Worm (Caenorhabditis elegans) whole organism, mixed stage, embryonic: ENCODE results near the gene lip-1.

Experiments
- M03D4.4 ChIP-seq: sonication (generic microtip); optimal IDR thresholded peaks from 2 replicates; lab custom pipeline; 2017; ENCODE audit warnings: mild to moderate bottlenecking, missing genetic modification characterization, missing compliant biosample characterization
- bed-3 ChIP-seq: fragments of 200-800 bp; sonication (Bioruptor generic); optimal IDR thresholded peaks from 3 replicates; lab custom pipeline; 2018; ENCODE audit warnings: mild to moderate bottlenecking, missing genetic modification characterization, moderate library complexity, missing compliant biosample characterization
- blmp-1 ChIP-seq: fragments of 150-350 bp; optimal IDR thresholded peaks from 2 replicates; lab custom pipeline; 2014; ENCODE audit warnings: missing biosample characterization, missing genetic modification characterization
- ces-1 ChIP-seq: fragments of 150-350 bp; optimal IDR thresholded peaks from 2 replicates; lab custom pipeline; 2014; ENCODE audit warnings: missing biosample characterization, missing genetic modification reagents, missing genetic modification characterization
- cnd-1 ChIP-seq: fragments of 200-800 bp; sonication (Bioruptor generic); optimal IDR thresholded peaks from 2 replicates; lab custom pipeline; 2018; ENCODE audit warnings: mild to moderate bottlenecking, missing genetic modification characterization, missing compliant biosample characterization
- drap-1 ChIP-seq: fragments of 200-800 bp; sonication (Bioruptor generic); optimal IDR thresholded peaks from 3 replicates; lab custom pipeline; 2018; ENCODE audit warnings: mild to moderate bottlenecking, missing genetic modification characterization, missing compliant biosample characterization
- elt-1 ChIP-seq: sonication (generic microtip); optimal IDR thresholded peaks from 2 replicates; lab custom pipeline; 2017; ENCODE audit warnings: missing genetic modification characterization, mild to moderate bottlenecking, missing compliant biosample characterization, antibody characterized with exemption, moderate library complexity, borderline replicate concordance; ENCODE audit not compliant: insufficient read depth
- elt-3 ChIP-seq: fragments of 150-350 bp; optimal IDR thresholded peaks from 2 replicates; lab custom pipeline; 2014; ENCODE audit warnings: missing biosample characterization, missing genetic modification characterization
- flh-1 ChIP-seq: fragments of 200-800 bp; sonication (Bioruptor generic); optimal IDR thresholded peaks from 2 replicates; lab custom pipeline; 2018; ENCODE audit warnings: mild to moderate bottlenecking, missing genetic modification characterization, moderate library complexity, missing compliant biosample characterization
- hlh-1 ChIP-seq: fragments of 150-350 bp; optimal IDR thresholded peaks from 2 replicates; lab custom pipeline; 2014; ENCODE audit warnings: missing biosample characterization, missing genetic modification reagents, missing genetic modification characterization
- lin-32 ChIP-seq: fragments of 200-800 bp; sonication (Bioruptor generic); optimal IDR thresholded peaks from 2 replicates; lab custom pipeline; 2018; ENCODE audit warnings: mild to moderate bottlenecking, missing genetic modification characterization, missing compliant biosample characterization
- mab-5 ChIP-seq: fragments of 150-350 bp; optimal IDR thresholded peaks from 2 replicates; lab custom pipeline; 2014; ENCODE audit warnings: missing biosample characterization, missing genetic modification characterization
- mep-1 ChIP-seq: fragments of 150-350 bp; optimal IDR thresholded peaks from 2 replicates; lab custom pipeline; 2017; ENCODE audit warnings: missing biosample characterization, missing genetic modification reagents, missing genetic modification characterization, inconsistent platforms
- mls-2 ChIP-seq: sonication (generic microtip); optimal IDR thresholded peaks from 2 replicates; lab custom pipeline; 2016; ENCODE audit warnings: mild to moderate bottlenecking, missing genetic modification characterization, moderate library complexity, missing compliant biosample characterization
- nhr-12 ChIP-seq: fragments of 150-350 bp; optimal IDR thresholded peaks from 2 replicates; lab custom pipeline; 2014; ENCODE audit warnings: missing biosample characterization, missing genetic modification characterization
- nhr-2 ChIP-seq: fragments of 150-350 bp; optimal IDR thresholded peaks from 2 replicates; lab custom pipeline; 2014; ENCODE audit warnings: missing biosample characterization, missing genetic modification characterization
- nhr-237 ChIP-seq: fragments of 150-350 bp; optimal IDR thresholded peaks from 2 replicates; lab custom pipeline; 2014; ENCODE audit warnings: missing biosample characterization, missing genetic modification characterization
- nhr-28 ChIP-seq: fragments of 150-350 bp; optimal IDR thresholded peaks from 2 replicates; lab custom pipeline; 2014; ENCODE audit warnings: missing biosample characterization, missing genetic modification characterization
- nhr-76 ChIP-seq: sonication (generic microtip); optimal IDR thresholded peaks from 2 replicates; lab custom pipeline; 2017; ENCODE audit warnings: missing biosample characterization, missing genetic modification characterization
- pha-4 ChIP-seq: fragments of 150-350 bp; optimal IDR thresholded peaks from 2 replicates; lab custom pipeline; 2018; ENCODE audit warnings: missing biosample characterization, missing genetic modification reagents, missing genetic modification characterization
- snpc-4 ChIP-seq: fragments of 150-350 bp; optimal IDR thresholded peaks from 2 replicates; lab custom pipeline; 2014; ENCODE audit warnings: missing biosample characterization, missing genetic modification characterization
- tbx-8 ChIP-seq: fragments of 200-800 bp; sonication (Bioruptor generic); optimal IDR thresholded peaks from 2 replicates; lab custom pipeline; 2018; ENCODE audit warnings: mild to moderate bottlenecking, missing genetic modification characterization, moderate library complexity, missing compliant biosample characterization
- unc-120 ChIP-seq: sonication (generic microtip); optimal IDR thresholded peaks from 2 replicates; lab custom pipeline; 2017; ENCODE audit warnings: missing genetic modification characterization, missing compliant biosample characterization; ENCODE audit not compliant: poor library complexity, severe bottlenecking
- unc-39 ChIP-seq: fragments of 150-350 bp; optimal IDR thresholded peaks from 2 replicates; lab custom pipeline; 2014; ENCODE audit warnings: missing biosample characterization, missing genetic modification characterization
- unc-62 ChIP-seq: fragments of 150-350 bp; optimal IDR thresholded peaks from 2 replicates; lab custom pipeline; 2014; ENCODE audit warnings: missing biosample characterization, missing genetic modification reagents, missing genetic modification characterization
- zip-8 ChIP-seq: fragments of 150-350 bp; optimal IDR thresholded peaks from 2 replicates; lab custom pipeline; 2014; ENCODE audit warnings: missing biosample characterization, missing genetic modification characterization
- ztf-11 ChIP-seq: fragments of 150-350 bp; optimal IDR thresholded peaks from 2 replicates; lab custom pipeline; 2014; ENCODE audit warnings: missing biosample characterization, missing genetic modification characterization

lip-1 gene

ce11 chrIV:6842470-6843008 lies at the start of gene lip-1:
TSS of gene lip-1 (plus strand) at chrIV:6842958.
- no peak for TF ChIP-seq nhr-12 (tag; lab: Kevin White, UChicago)
- TF ChIP-seq unc-120: no peak
- no peak for TF ChIP-seq tbx-8 (GFP tag; lab: Kevin White, UChicago)
- TF ChIP-seq ces-1: no peak
- TF ChIP-seq mab-5 (tag; lab: Kevin White, UChicago): no peak
- TF ChIP-seq, all 35 proteins: peak for 0

DNA sequence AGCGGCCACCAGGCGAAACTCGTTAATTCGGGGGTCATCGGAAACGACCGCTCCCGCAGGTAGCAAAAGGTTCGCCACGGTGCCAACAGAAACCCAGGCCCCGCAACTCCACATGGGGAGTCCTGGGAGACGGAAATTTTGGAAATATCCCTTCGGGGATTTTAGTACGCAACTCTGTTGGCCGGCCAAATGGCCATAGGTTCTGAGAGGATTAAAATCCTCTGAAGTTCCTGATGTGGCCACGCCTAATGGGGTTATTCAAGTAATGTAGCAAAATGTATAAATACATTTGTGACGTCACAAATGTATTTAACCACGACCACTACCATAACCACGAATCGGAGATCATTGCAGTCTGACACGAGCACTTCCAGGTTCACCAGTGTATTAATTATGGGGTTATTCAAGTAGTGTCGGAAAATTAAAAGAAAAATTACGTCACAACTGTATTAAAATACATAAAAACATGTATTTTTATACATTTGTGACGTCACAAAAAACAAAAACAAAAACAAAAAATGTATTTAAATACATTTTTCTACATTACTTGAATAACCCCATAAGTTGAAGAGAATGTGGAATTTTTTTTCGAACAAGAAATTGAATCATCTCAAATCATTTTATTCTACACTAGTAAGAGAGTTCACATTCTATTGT lies 49.3 kb upstream of the lip-1 start:
- TF ChIP-seq zip-8 (tag; lab: Kevin White, UChicago) (peak; percentile 96), lin-32 (GFP tag; lab: Kevin White, UChicago) (no peak), ces-1 (peak; percentile 0)
- TF ChIP-seq, all 35 proteins: peak for 2

DNA sequence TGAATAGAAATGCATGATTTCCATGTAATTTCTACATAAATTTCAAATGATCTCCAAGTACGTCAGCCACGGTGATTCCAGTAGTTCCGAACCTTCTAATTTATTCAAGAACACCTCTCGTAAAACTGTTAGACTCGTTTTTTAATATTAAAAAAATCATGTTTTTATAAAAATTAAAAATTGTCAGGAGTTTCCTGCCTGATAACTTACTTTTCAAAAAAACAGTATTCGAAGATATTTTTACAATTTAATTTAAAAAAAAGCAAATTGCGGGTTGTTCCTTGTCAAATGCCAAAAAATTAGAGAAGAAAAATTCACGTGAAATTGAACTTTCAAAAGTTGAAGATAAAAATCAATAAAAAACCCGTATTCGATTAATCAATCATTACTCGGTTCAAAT lies 47.2 kb upstream of the lip-1 start, which contains the start of the genes C17H12.3 and C17H12.12:
TSS of gene C17H12.3 (minus strand) at position 101 of the 400 bp plus-strand sequence.
TSS of gene C17H12.12 (plus strand) at position 396 of the 400 bp plus-strand sequence.
- no peak for TF ChIP-seq unc-120
- no peak for TF ChIP-seq tbx-8 (GFP tag; lab: Kevin White, UChicago)
- TF ChIP-seq flh-1 (GFP tag; lab: Kevin White, UChicago): no peak
- TF ChIP-seq mep-1: no peak
- no peak for TF ChIP-seq elt-3
- TF ChIP-seq elt-1: no peak
- no peak for TF ChIP-seq cnd-1 (tag; lab: Kevin White, UChicago)
- TF ChIP-seq mab-5 (tag; lab: Kevin White, UChicago): no peak
- no peak for TF ChIP-seq hlh-1
- TF ChIP-seq, all 35 proteins: peak for 0

ce11 chrIV:6802132-6802531 lies 40.6 kb upstream of the lip-1 start, which contains the start of the genes cest-4 and C17H12.11:
TSS of gene cest-4 (minus strand) at chrIV:6802337.
TSS of gene C17H12.11 (plus strand) at chrIV:6802387.
- TF ChIP-seq unc-62 (GFP tag; lab: Kevin White, UChicago) (no peak), pha-4 (tag; lab: Kevin White, UChicago) (no peak), bed-3 (GFP tag; lab: Kevin White, UChicago) (no peak), mls-2 (tag; lab: Kevin White, UChicago) (no peak), nhr-28 (tag; lab: Kevin White, UChicago) (no peak), mab-5 (tag; lab: Kevin White, UChicago) (no peak)

DNA sequence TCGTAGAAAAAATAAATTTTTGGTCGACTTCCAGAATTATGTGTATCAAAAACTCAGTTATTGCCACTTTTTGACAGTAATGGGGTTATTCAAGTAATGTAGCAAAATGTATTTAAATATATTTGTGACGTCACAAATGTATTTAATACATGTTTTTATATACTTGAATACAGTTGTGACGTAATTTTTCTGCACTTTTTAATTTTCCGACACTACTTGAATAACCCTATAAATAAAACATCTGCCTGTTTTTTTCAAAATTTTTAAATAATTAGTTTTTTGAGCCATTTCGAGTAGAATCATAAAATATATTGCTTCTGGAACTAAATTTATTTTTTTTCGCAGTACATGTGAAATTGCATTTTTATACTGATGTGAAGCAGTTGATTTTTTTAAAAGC lies 39.5 kb upstream of the lip-1 start:
- peak; percentile 91 for TF ChIP-seq zip-8 (tag; lab: Kevin White, UChicago)
- no peak for TF ChIP-seq lin-32 (GFP tag; lab: Kevin White, UChicago)
- TF ChIP-seq, all 35 proteins: peak for 1

DNA sequence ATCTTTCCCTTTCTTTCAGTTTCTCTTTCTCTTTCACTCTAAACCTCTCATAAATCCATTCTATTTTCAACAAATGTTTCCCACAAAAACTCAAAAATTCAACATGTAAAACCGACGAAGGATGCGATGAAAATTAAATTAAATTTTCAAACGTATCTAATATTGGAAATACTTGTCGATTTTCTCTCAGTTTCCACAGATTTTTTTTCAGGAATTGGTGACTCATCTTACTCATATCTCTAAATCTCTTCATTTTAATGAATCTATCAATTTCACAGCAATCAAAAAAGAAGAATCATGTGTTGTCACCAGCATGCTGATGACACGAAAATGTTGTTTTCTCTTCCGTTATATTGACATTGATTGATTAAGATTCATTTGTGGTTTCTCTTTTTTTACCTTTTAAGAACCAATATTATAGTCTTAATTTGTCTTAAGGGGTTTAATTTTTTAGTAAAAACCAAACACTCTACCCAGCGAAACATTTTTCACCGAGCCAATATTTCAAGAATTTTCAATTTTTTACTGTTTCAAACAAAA lies 38.9 kb upstream of the lip-1 start:
- TF ChIP-seq unc-62 (GFP tag; lab: Kevin White, UChicago): peak; percentile 61
- TF ChIP-seq snpc-4 (tag; lab: Kevin White, UChicago): no peak
- TF ChIP-seq mab-5 (tag; lab: Kevin White, UChicago): no peak

- TF ChIP-seq nhr-237 (tag; lab: Kevin White, UChicago): no peak
- no peak for TF ChIP-seq ces-1
- TF ChIP-seq nhr-2 (tag; lab: Kevin White, UChicago): no peak
- no peak for TF ChIP-seq unc-39 (tag; lab: Kevin White, UChicago)
- TF ChIP-seq elt-1: no peak
- TF ChIP-seq drap-1 (GFP tag; lab: Kevin White, UChicago): no peak
- TF ChIP-seq nhr-76: no peak
- no peak for TF ChIP-seq blmp-1
- TF ChIP-seq unc-62 (GFP tag; lab: Kevin White, UChicago): no peak
- TF ChIP-seq ztf-11 (tag; lab: Kevin White, UChicago): no peak
- TF ChIP-seq M03D4.4 (tag; lab: Kevin White, UChicago): no peak
- no peak for TF ChIP-seq nhr-12 (tag; lab: Kevin White, UChicago)
- no peak for TF ChIP-seq flh-1 (GFP tag; lab: Kevin White, UChicago)
Observed at ce11 chrIV:6804815-6805214, 37.9 kb upstream of the lip-1 start, which contains the start of gene C17H12.37. TSS of gene C17H12.37 (plus strand) at chrIV:6805115.
